Fruit fly (Drosophila melanogaster): ENCODE measurements around the gene Raf.

Raf gene

DNA sequence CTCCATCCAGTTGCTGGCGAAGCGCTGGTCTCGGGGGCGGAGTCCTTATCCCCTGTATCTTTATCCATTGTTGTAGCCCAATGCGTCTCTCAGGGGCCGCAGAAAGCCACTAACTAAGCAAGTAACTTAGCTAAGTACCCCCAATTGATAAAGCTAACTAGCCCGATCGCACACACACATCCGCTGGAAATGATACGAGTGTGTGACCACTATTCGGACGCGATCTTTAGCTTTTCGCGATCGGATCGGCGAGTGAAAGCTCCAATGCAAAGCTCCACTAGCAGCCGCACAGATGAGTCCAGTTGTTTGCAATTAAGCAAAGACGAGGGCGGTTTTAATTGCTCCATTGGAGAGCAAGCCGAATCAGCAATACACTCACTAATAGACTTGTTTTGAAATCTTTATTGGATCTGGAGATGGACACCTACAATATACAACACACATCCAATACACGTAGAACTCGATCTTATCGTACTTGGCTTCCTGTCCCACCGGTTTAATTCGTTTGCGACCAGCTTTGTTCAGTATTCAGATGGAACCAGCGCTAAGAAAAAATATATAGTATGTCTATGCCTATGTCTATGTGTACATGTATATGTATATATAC lies 41.1 kb upstream of the Raf start, which contains the start of gene CG3091 (continued):
- TF ChIP-seq CoRest (tag; optimal IDR thresholded peaks at IDR 0.05) (no peak), CG9876 (GFP tag; optimal IDR thresholded peaks at IDR 0.05) (no peak), Fer1 (GFP tag; optimal IDR thresholded peaks at IDR 0.05) (no peak), CG13624 (GFP tag; optimal IDR thresholded peaks at IDR 0.05) (peak; percentile 44), lola (GFP tag; optimal IDR thresholded peaks at IDR 0.05) (no peak), CG10979 (tag; optimal IDR thresholded peaks at IDR 0.05) (no peak), btn (GFP tag; optimal IDR thresholded peaks at IDR 0.05) (no peak), Dref (GFP tag; IDR thresholded peaks at IDR 0.05) (no peak), tna (GFP tag; IDR thresholded peaks at IDR 0.05; ENCODE audit: partially characterized antibody) (no peak), CG12236 (GFP tag; optimal IDR thresholded peaks at IDR 0.05) (no peak), Meics (GFP tag; optimal IDR thresholded peaks at IDR 0.05) (peak; percentile 48), CG12219 (GFP tag; optimal IDR thresholded peaks at IDR 0.05) (no peak), CG8359 (GFP tag; optimal IDR thresholded peaks at IDR 0.05; ENCODE audit: borderline replicate concordance) (no peak), CG4854 (GFP tag; optimal IDR thresholded peaks at IDR 0.05) (no peak), CG10267 (tag; optimal IDR thresholded peaks at IDR 0.05) (no peak), Drgx (GFP tag; IDR thresholded peaks at IDR 0.05) (peak; percentile 40; the same call in 1 of the 2 replicates), zfh1 (GFP tag; IDR thresholded peaks at IDR 0.05) (no peak), ap (GFP tag; IDR thresholded peaks at IDR 0.05) (no peak), pita (GFP tag; optimal IDR thresholded peaks at IDR 0.05) (no peak), Ada2b (GFP tag; IDR thresholded peaks at IDR 0.05) (0 out of 2 replicates have a peak, but pooled peaks have one; percentile 15), tap (tag; optimal IDR thresholded peaks at IDR 0.05) (no peak), CG2120 (GFP tag; optimal IDR thresholded peaks at IDR 0.05) (peak; percentile 23), pan (optimal IDR thresholded peaks at IDR 0.05) (no peak), pan (GFP tag; optimal IDR thresholded peaks at IDR 0.05 in 1 of 2, IDR thresholded peaks at IDR 0.05 in 1 of 2) (no peak), CG4328 (GFP tag; optimal IDR thresholded peaks at IDR 0.05) (no peak), YL-1 (GFP tag; optimal IDR thresholded peaks at IDR 0.05) (no peak), Mes4 (GFP tag; optimal IDR thresholded peaks at IDR 0.05) (no peak), ara (GFP tag; IDR thresholded peaks at IDR 0.05) (no peak), emc (GFP tag; optimal IDR thresholded peaks at IDR 0.05) (no peak), Atf6 (GFP tag; IDR thresholded peaks at IDR 0.05) (0 out of 2 replicates have a peak, but pooled peaks have one; percentile 37), CG16813 (GFP tag; IDR thresholded peaks at IDR 0.05; ENCODE audit: partially characterized antibody) (no peak), hbn (GFP tag; IDR thresholded peaks at IDR 0.05; ENCODE audit: partially characterized antibody) (no peak), CG1792 (GFP tag; optimal IDR thresholded peaks at IDR 0.05) (no peak), Scr (GFP tag; IDR thresholded peaks at IDR 0.05; ENCODE audit: partially characterized antibody) (no peak), HLHmδ (GFP tag; optimal IDR thresholded peaks at IDR 0.05) (no peak), CG9609 (GFP tag; optimal IDR thresholded peaks at IDR 0.05) (no peak), CG3726 (GFP tag; IDR thresholded peaks at IDR 0.05) (no peak), CG6272 (GFP tag; IDR thresholded peaks at IDR 0.05) (no peak), Bteb2 (GFP tag; optimal IDR thresholded peaks at IDR 0.05) (no peak), bsh (GFP tag; optimal IDR thresholded peaks at IDR 0.05) (no peak), ato (GFP tag; IDR thresholded peaks at IDR 0.05; ENCODE audit: partially characterized antibody) (no peak), E2f2 (GFP tag; IDR thresholded peaks at IDR 0.05) (no peak), CG15601 (tag; optimal IDR thresholded peaks at IDR 0.05) (no peak), CG6854 (GFP tag; optimal IDR thresholded peaks at IDR 0.05) (peak; percentile 10), Rx (GFP tag; IDR thresholded peaks at IDR 0.05) (no peak), CG11398 (GFP tag; optimal IDR thresholded peaks at IDR 0.05) (no peak), CG34224 (GFP tag; IDR thresholded peaks at IDR 0.05; ENCODE audit: partially characterized antibody) (no peak), Opbp (GFP tag; IDR thresholded peaks at IDR 0.05; ENCODE audit: partially characterized antibody) (no peak), mirr (GFP tag; optimal IDR thresholded peaks at IDR 0.05) (no peak), CG12104 (GFP tag; optimal IDR thresholded peaks at IDR 0.05) (no peak)
